Worm (Caenorhabditis elegans) whole organism, midembryonic: ENCODE data around the gene C14C10.10.

Experiments used
- T22C8.4 ChIP-seq: fragments of 200-800 bp; sonication (Bioruptor generic); IDR thresholded peaks from 2 replicates; pipeline ENCODE4 v1.3.6; 2022; ENCODE audit warnings: missing genetic modification characterization, missing compliant biosample characterization
- cog-1 ChIP-seq: sonication (generic microtip); optimal IDR thresholded peaks from 2 replicates; lab custom pipeline; 2016; ENCODE audit warnings: missing genetic modification characterization, missing compliant biosample characterization
- flt-1 ChIP-seq: fragments of 200-800 bp; sonication (Bioruptor generic); IDR thresholded peaks from 2 replicates; pipeline ENCODE4 v1.3.6; 2022; ENCODE audit warnings: missing genetic modification characterization, missing compliant biosample characterization
- klf-2 ChIP-seq: fragments of 200-800 bp; sonication (Bioruptor generic); conservative IDR thresholded peaks from 2 replicates; pipeline ENCODE4 v1.3.6; 2022; ENCODE audit warnings: missing genetic modification reagents, missing genetic modification characterization, missing compliant biosample characterization
- med-1 ChIP-seq: sonication (generic microtip); optimal IDR thresholded peaks from 2 replicates; lab custom pipeline; 2017; ENCODE audit warnings: missing genetic modification characterization, mild to moderate bottlenecking, missing compliant biosample characterization, antibody characterized with exemption, missing genetic modification reagents; ENCODE audit not compliant: insufficient read depth
- ref-1 ChIP-seq: fragments of 200-800 bp; sonication (Bioruptor generic); conservative IDR thresholded peaks from 2 replicates; pipeline ENCODE4 v1.3.6; 2022; ENCODE audit warnings: missing genetic modification reagents, missing genetic modification characterization, missing compliant biosample characterization
- tab-1 ChIP-seq: fragments of 200-800 bp; sonication (Bioruptor generic); IDR thresholded peaks from 2 replicates; pipeline ENCODE4 v1.3.6; 2022; ENCODE audit warnings: missing genetic modification characterization, missing compliant biosample characterization
- ztf-23 ChIP-seq: fragments of 200-800 bp; sonication (Bioruptor generic); IDR thresholded peaks from 2 replicates; pipeline ENCODE4 v1.3.6; 2022; ENCODE audit warnings: missing genetic modification reagents, missing genetic modification characterization, missing compliant biosample characterization
- ztf-29 ChIP-seq: fragments of 200-800 bp; sonication (Bioruptor generic); IDR thresholded peaks from 2 replicates; pipeline ENCODE4 v1.3.6; 2022; ENCODE audit warnings: missing genetic modification reagents, missing genetic modification characterization, missing compliant biosample characterization

C14C10.10 gene

DNA sequence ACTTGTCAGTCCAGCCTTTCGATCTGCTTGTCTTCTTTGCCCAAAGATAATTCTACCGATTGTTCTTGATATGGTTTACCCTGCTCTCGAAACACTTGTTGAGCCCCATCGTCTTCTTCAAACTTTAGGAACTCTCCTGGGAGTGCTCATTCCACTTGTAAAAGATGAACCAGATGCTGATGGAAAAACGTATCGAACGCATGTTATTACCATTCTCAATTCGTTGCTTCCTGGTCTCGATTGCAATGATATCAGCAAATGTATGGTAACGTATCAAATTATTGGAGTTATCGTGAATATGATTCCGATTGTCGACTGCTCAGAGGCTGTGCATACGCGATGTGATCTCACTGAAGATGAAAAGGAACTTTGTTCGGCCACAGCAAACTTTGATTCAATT is 2.9 kb upstream of the C14C10.10 start:
- TF ChIP-seq cog-1 (tag; lab: Kevin White, UChicago) (no peak), med-1 (GFP tag; lab: Kevin White, UChicago) (no peak), flt-1 (GFP tag; lab: Robert Waterston, UW) (no peak), ztf-29 (GFP tag; lab: Robert Waterston, UW) (no peak)

DNA sequence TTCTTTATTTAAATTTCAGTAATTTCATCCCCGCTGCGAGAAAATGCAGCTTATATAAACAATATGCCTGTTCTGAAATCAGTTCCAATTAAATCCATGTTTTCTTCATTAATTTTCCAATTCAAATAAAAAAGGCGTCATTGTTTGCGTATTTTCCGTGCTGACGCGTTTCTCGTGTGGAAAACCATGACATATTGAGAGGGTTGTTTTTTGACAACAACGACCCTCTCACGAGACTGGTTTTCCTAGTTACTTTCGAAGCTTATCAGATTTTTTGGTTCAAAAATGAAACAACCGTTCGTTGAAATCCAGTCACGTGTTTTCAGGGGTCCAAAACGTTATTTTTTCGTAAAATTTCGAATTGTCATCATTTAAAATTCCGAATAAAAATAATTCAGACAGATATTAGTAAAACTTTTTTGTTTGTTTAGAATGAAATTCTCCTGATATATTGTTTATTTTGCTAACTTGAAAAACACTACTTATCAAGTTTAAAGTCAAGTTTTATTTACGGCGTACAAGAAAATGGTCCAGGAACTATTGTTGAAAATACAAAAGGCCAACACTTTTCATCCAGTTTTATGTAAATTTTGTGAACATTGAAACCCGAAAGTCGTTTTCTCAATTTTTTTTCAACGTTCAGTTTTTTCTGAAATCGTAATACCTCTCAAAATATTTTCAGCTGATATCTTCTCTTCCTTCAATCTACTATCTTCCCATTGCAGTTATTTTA is 748 bp upstream of the C14C10.10 start, which contains the start of gene C14C10.5:
TSS of gene C14C10.5 (plus strand) at position 683 of the 733 bp plus-strand sequence.
- TF ChIP-seq cog-1 (tag; lab: Kevin White, UChicago) (no peak), tab-1 (GFP tag; lab: Robert Waterston, UW) (no peak)

DNA sequence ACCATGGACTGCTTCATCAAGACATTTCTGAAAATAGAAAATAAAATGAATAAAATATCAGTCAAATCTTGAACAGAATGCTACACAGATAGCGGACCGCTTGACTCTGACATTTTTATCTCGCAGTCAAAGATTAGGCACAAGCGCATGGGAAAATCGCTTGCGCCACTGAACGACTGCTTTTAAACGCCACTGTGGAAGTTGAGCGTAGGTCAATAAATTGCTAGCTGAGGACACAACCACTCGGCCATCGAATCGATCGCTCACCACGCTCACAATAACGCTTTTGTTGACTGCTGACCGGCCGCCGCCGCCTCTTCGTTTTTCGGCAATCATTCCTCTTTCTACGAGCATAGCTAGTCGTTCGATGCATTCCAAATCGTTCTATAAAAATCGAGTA is 2.1 kb downstream of the C14C10.10 start:
- TF ChIP-seq ztf-29 (GFP tag; lab: Robert Waterston, UW) (peak; percentile 82), T22C8.4 (GFP tag; lab: Robert Waterston, UW) (peak; percentile 69; the same call in 1 of the 2 replicates), cog-1 (tag; lab: Kevin White, UChicago) (peak; percentile 58), flt-1 (GFP tag; lab: Robert Waterston, UW) (peak; percentile 87), med-1 (GFP tag; lab: Kevin White, UChicago) (peak; percentile 15), tab-1 (GFP tag; lab: Robert Waterston, UW) (peak; percentile 80; the same call in 1 of the 2 replicates), ref-1 (GFP tag; lab: Robert Waterston, UW) (peak; percentile 48; the same call in 1 of the 2 replicates), ztf-23 (GFP tag; lab: Robert Waterston, UW) (peak; percentile 78), klf-2 (GFP tag; lab: Robert Waterston, UW) (0 out of 2 replicates have a peak, but pooled peaks have one; percentile 49)

DNA sequence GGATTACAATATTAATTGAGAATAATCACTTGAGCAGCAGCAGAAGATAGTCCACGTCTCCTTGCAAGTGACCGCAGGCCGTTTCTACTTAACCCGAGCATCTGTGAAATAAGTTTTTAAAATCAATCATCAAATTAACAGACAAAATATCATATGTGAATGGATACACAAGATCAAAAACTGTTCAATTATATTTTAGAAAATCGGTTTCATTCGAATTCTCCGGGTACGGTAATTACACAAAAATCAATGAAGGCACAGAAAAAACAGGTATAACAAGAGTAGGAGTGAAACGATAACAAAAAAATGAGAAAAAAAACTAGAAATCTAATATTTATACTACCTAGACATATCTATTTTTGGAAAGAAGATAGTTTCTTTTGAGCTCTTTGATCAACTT is 2.7 kb downstream of the C14C10.10 start, which contains the start of gene mma-1:
TSS of gene mma-1 (minus strand) at position 101 of the 400 bp plus-strand sequence.
- TF ChIP-seq ztf-29 (GFP tag; lab: Robert Waterston, UW), result no peak
- no peak for TF ChIP-seq flt-1 (GFP tag; lab: Robert Waterston, UW)
- TF ChIP-seq T22C8.4 (GFP tag; lab: Robert Waterston, UW), result no peak

DNA sequence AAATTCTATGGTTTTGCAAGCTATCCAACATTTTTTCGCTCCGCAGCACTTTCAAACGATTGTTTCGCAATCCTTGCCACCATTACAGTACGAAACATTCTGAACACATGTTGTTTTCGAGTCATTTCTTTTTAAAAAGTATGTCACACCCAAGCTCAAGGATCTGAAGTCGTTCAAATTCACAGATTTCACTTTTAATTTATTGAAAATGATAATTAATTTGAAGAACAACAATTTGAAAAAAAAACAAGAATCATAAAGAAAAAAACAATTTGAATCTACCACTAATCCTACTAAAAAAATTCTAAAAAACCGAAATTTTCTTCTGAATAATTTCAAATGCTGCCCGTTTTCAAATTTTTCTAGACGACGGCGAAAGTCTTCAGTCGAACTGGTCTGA is 6.5 kb downstream of the C14C10.10 start, which contains the start of gene C14C10.2:
TSS of gene C14C10.2 (minus strand) at position 101 of the 400 bp plus-strand sequence.
- TF ChIP-seq klf-2 (GFP tag; lab: Robert Waterston, UW), result no peak
- no peak for TF ChIP-seq ztf-23 (GFP tag; lab: Robert Waterston, UW)
- TF ChIP-seq flt-1 (GFP tag; lab: Robert Waterston, UW), result no peak
- TF ChIP-seq T22C8.4 (GFP tag; lab: Robert Waterston, UW), result no peak
- TF ChIP-seq med-1 (GFP tag; lab: Kevin White, UChicago), result no peak
- TF ChIP-seq cog-1 (tag; lab: Kevin White, UChicago), result no peak
- no peak for TF ChIP-seq ref-1 (GFP tag; lab: Robert Waterston, UW)
- TF ChIP-seq tab-1 (GFP tag; lab: Robert Waterston, UW), result no peak
- no peak for TF ChIP-seq ztf-29 (GFP tag; lab: Robert Waterston, UW)

DNA sequence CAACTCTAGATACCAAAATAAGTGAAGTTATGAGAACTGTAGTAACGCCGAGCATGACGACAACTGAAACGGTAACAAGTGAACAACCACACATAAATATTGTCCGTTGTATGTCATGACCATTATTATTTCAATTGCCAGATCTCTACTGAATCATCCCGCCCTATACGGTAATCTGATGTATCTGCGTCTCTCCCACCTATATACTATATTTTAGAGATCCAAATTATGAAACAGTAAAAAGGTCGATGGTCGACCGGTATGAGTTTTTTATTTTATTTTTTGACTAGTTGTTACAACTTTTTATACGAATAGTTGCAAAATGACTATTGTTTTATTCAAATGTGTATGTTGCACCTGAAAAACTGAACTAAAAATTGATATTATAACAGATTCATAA is 8.3 kb downstream of the C14C10.10 start, which contains the start of gene ttr-43:
TSS of gene ttr-43 (minus strand) at position 101 of the 400 bp plus-strand sequence.
- TF ChIP-seq tab-1 (GFP tag; lab: Robert Waterston, UW), result no peak
- TF ChIP-seq med-1 (GFP tag; lab: Kevin White, UChicago), result no peak
- TF ChIP-seq ztf-29 (GFP tag; lab: Robert Waterston, UW), result no peak
- TF ChIP-seq flt-1 (GFP tag; lab: Robert Waterston, UW), result no peak
- TF ChIP-seq ref-1 (GFP tag; lab: Robert Waterston, UW), result no peak
- no peak for TF ChIP-seq klf-2 (GFP tag; lab: Robert Waterston, UW)

DNA sequence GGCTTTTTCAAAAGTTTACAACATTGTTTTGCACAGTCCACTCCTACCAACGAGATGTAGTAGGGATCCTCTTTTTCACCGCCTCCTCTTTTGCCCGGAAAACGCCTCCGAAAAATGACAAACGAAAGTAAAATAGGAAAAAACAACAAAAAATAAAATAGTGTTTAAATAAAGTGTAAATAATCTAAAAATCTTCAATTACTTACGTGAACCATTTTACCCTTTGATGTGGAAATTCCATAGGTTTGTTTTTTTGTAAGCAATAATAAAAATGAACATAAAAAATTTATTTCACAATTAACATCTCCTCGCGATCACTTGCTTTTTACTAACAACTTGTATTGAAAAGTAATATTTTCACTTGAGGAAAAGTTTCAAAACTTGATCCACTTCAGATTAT is 10.9 kb downstream of the C14C10.10 start, which contains the start of gene C14C10.1:
TSS of gene C14C10.1 (plus strand) at position 301 of the 400 bp plus-strand sequence.
- TF ChIP-seq med-1 (GFP tag; lab: Kevin White, UChicago) (no peak), flt-1 (GFP tag; lab: Robert Waterston, UW) (no peak), ref-1 (GFP tag; lab: Robert Waterston, UW) (no peak), ztf-23 (GFP tag; lab: Robert Waterston, UW) (no peak), ztf-29 (GFP tag; lab: Robert Waterston, UW) (no peak), T22C8.4 (GFP tag; lab: Robert Waterston, UW) (no peak), klf-2 (GFP tag; lab: Robert Waterston, UW) (no peak), tab-1 (GFP tag; lab: Robert Waterston, UW) (no peak), cog-1 (tag; lab: Kevin White, UChicago) (no peak)

DNA sequence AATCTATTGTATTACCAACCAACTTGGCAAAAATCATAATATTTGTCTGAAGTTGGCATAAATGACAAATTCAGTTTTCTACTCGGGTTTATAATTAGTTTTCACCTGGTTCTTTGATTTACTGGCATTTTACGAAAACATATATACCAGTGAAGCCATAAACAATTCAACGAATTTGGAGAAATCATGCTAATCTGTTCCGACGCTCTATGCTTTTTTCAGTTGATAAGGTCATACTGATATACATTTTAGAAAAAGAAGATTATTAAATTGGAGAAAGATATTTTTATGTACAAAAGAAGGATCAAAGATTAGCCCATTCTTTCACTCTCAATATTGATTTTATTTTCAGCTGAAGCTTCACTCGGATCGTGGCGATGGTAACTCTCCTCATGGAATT is 12.1 kb downstream of the C14C10.10 start:
- no peak for TF ChIP-seq T22C8.4 (GFP tag; lab: Robert Waterston, UW)
- TF ChIP-seq med-1 (GFP tag; lab: Kevin White, UChicago), result no peak
- no peak for TF ChIP-seq flt-1 (GFP tag; lab: Robert Waterston, UW)
- no peak for TF ChIP-seq ztf-23 (GFP tag; lab: Robert Waterston, UW)
- TF ChIP-seq klf-2 (GFP tag; lab: Robert Waterston, UW), result no peak
- no peak for TF ChIP-seq ztf-29 (GFP tag; lab: Robert Waterston, UW)
- TF ChIP-seq cog-1 (tag; lab: Kevin White, UChicago), result no peak
- no peak for TF ChIP-seq ref-1 (GFP tag; lab: Robert Waterston, UW)
- TF ChIP-seq tab-1 (GFP tag; lab: Robert Waterston, UW), result no peak

DNA sequence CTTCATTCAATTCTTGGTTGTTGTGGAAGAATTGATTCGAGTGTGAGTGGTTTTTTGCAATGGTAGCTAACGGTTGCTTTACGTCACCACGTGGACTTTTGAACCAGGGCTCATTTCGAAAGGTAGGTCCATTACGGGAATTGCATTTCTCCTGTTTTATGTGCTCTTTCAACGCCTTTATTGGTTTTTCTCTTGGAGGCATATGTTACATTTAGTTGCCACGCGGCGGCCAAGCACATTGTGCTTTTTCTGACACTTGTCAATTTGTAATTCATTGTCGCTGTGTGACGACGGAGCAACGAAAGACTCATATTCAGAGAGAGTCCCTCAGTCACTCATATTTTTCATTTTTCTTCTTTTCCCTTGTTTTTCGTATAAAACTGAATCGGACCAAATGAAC is 14.2 kb downstream of the C14C10.10 start:
- no peak for TF ChIP-seq ref-1 (GFP tag; lab: Robert Waterston, UW)
- TF ChIP-seq cog-1 (tag; lab: Kevin White, UChicago), result no peak
- no peak for TF ChIP-seq flt-1 (GFP tag; lab: Robert Waterston, UW)
- no peak for TF ChIP-seq tab-1 (GFP tag; lab: Robert Waterston, UW)
- TF ChIP-seq T22C8.4 (GFP tag; lab: Robert Waterston, UW), result no peak
- no peak for TF ChIP-seq ztf-23 (GFP tag; lab: Robert Waterston, UW)
- TF ChIP-seq med-1 (GFP tag; lab: Kevin White, UChicago), result no peak
- no peak for TF ChIP-seq ztf-29 (GFP tag; lab: Robert Waterston, UW)
- no peak for TF ChIP-seq klf-2 (GFP tag; lab: Robert Waterston, UW)
